Worm (Caenorhabditis elegans) whole organism, L4 larva: Measurements from ENCODE around the gene F52G3.8.

Experiments
- Y105C5A.15 ChIP-seq: fragments of 200-800 bp; sonication (Bioruptor generic); IDR thresholded peaks from 2 replicates; pipeline ENCODE4 v1.3.6; 2022; ENCODE audit warnings: missing genetic modification characterization, missing compliant biosample characterization
- Y75B8A.6 ChIP-seq: fragments of 200-800 bp; sonication (Bioruptor generic); IDR thresholded peaks from 2 replicates; pipeline ENCODE4 v1.3.6; 2022; ENCODE audit warnings: missing genetic modification reagents, missing genetic modification characterization, missing compliant biosample characterization
- ama-1 ChIP-seq: fragments of 150-350 bp; optimal IDR thresholded peaks from 2 replicates; lab custom pipeline; 2014; ENCODE audit warnings: inconsistent platforms, mixed read lengths
- arid-1 ChIP-seq: fragments of 200-800 bp; sonication (Bioruptor generic); conservative IDR thresholded peaks from 2 replicates; pipeline ENCODE4 v1.3.6; 2022; ENCODE audit warnings: missing genetic modification reagents, missing genetic modification characterization, missing compliant biosample characterization
- ceh-28 ChIP-seq: fragments of 150-350 bp; optimal IDR thresholded peaks from 2 replicates; lab custom pipeline; 2014; ENCODE audit warnings: missing biosample characterization, missing genetic modification reagents, missing genetic modification characterization
- ceh-32 ChIP-seq: sonication (generic microtip); optimal IDR thresholded peaks from 2 replicates; lab custom pipeline; 2016; ENCODE audit warnings: mild to moderate bottlenecking, missing genetic modification characterization, missing compliant biosample characterization; ENCODE audit not compliant: poor library complexity
- ceh-44 ChIP-seq: fragments of 200-800 bp; sonication (Bioruptor generic); IDR thresholded peaks from 2 replicates; pipeline ENCODE4 v1.3.6; 2022; ENCODE audit warnings: missing genetic modification reagents, missing genetic modification characterization, missing compliant biosample characterization
- ceh-62 ChIP-seq: sonication (generic microtip); optimal IDR thresholded peaks from 2 replicates; lab custom pipeline; 2017; ENCODE audit warnings: missing biosample characterization, missing genetic modification characterization
- ces-1 ChIP-seq: fragments of 150-350 bp; sonication (generic microtip); optimal IDR thresholded peaks from 4 replicates; lab custom pipeline; 2014; ENCODE audit warnings: missing biosample characterization, missing genetic modification reagents, missing genetic modification characterization
- daf-16 ChIP-seq, 3 experiments: sonication (generic microtip); optimal IDR thresholded peaks; 2 replicates each; lab custom pipeline; 2016 to 2017; ENCODE audit warnings: missing genetic modification characterization in 3 of 3, missing genetic modification reagents in 3 of 3, mild to moderate bottlenecking in 2 of 3, missing compliant biosample characterization in 2 of 3, missing biosample characterization in 1 of 3, moderate library complexity in 1 of 3
- daf-8 ChIP-seq: fragments of 200-800 bp; sonication (Bioruptor generic); IDR thresholded peaks from 2 replicates; pipeline ENCODE4 v1.3.6; 2022; ENCODE audit warnings: missing genetic modification characterization, missing compliant biosample characterization
- dmd-8 ChIP-seq: fragments of 200-800 bp; sonication (Bioruptor generic); IDR thresholded peaks from 2 replicates; pipeline ENCODE4 v1.3.6; 2022; ENCODE audit warnings: missing genetic modification characterization, missing compliant biosample characterization
- dmd-9 ChIP-seq: fragments of 200-800 bp; sonication (Bioruptor generic); IDR thresholded peaks from 2 replicates; pipeline ENCODE4 v1.3.6; 2022; ENCODE audit warnings: missing genetic modification reagents, missing genetic modification characterization, missing compliant biosample characterization
- egl-43 ChIP-seq: fragments of 200-800 bp; sonication (Bioruptor generic); IDR thresholded peaks from 2 replicates; pipeline ENCODE4 v1.3.6; 2022; ENCODE audit warnings: missing genetic modification reagents, missing genetic modification characterization, missing compliant biosample characterization
- gei-8 ChIP-seq: fragments of 200-800 bp; sonication (Bioruptor generic); optimal IDR thresholded peaks from 2 replicates; lab custom pipeline; 2018; ENCODE audit warnings: mild to moderate bottlenecking, missing genetic modification characterization, missing compliant biosample characterization
- hlh-30 ChIP-seq: sonication (generic microtip); optimal IDR thresholded peaks from 2 replicates; lab custom pipeline; 2017; ENCODE audit warnings: antibody characterized with exemption, mild to moderate bottlenecking, missing genetic modification characterization, missing compliant biosample characterization; ENCODE audit not compliant: insufficient read depth
- lin-1 ChIP-seq: fragments of 200-800 bp; sonication (Bioruptor generic); IDR thresholded peaks from 2 replicates; pipeline ENCODE4 v1.3.6; 2022; ENCODE audit warnings: missing genetic modification reagents, missing genetic modification characterization, missing compliant biosample characterization
- lin-13 ChIP-seq: fragments of 150-350 bp; optimal IDR thresholded peaks from 2 replicates; lab custom pipeline; 2014; ENCODE audit warnings: missing biosample characterization, missing genetic modification reagents, missing genetic modification characterization
- madf-5 ChIP-seq, 2 experiments: fragments of 200-800 bp; sonication (Bioruptor generic); IDR thresholded peaks; 2 replicates each; pipeline ENCODE4 v1.3.6; 2022; ENCODE audit warnings: missing compliant biosample characterization in 2 of 2, missing genetic modification characterization in 2 of 2
- mdt-29 ChIP-seq: fragments of 200-800 bp; sonication (Bioruptor generic); IDR thresholded peaks from 2 replicates; pipeline ENCODE4 v1.3.6; 2022; ENCODE audit warnings: missing genetic modification reagents, missing genetic modification characterization, missing compliant biosample characterization
- nhr-10 ChIP-seq: fragments of 150-350 bp; optimal IDR thresholded peaks from 2 replicates; lab custom pipeline; 2014; ENCODE audit warnings: missing biosample characterization, missing genetic modification characterization
- nhr-102 ChIP-seq: sonication (generic microtip); optimal IDR thresholded peaks from 2 replicates; lab custom pipeline; 2016; ENCODE audit warnings: mild to moderate bottlenecking, missing genetic modification characterization, moderate library complexity, missing compliant biosample characterization
- nhr-28 ChIP-seq: fragments of 150-350 bp; optimal IDR thresholded peaks from 2 replicates; lab custom pipeline; 2014; ENCODE audit warnings: missing biosample characterization, missing genetic modification characterization
- nhr-6 ChIP-seq: fragments of 150-350 bp; optimal IDR thresholded peaks from 2 replicates; lab custom pipeline; 2014; ENCODE audit warnings: missing biosample characterization, missing genetic modification characterization
- pha-4 ChIP-seq, 2 experiments: fragments of 150-350 bp in 1 of 2; fragments of 200-800 bp in 1 of 2; sonication (Bioruptor generic) in 1 of 2; IDR thresholded peaks in 1 of 2; optimal IDR thresholded peaks in 1 of 2; 2 replicates each; pipeline versions ENCODE4 v1.3.6 to Lab custom; 2014 to 2022; ENCODE audit warnings: missing genetic modification characterization in 2 of 2, missing genetic modification reagents in 2 of 2, missing biosample characterization in 1 of 2, missing compliant biosample characterization in 1 of 2
- pqm-1 ChIP-seq: sonication (generic microtip); optimal IDR thresholded peaks from 2 replicates; lab custom pipeline; 2017; ENCODE audit warnings: missing biosample characterization, missing genetic modification characterization
- saeg-2 ChIP-seq: fragments of 200-800 bp; sonication (Bioruptor generic); IDR thresholded peaks from 2 replicates; pipeline ENCODE4 v1.3.6; 2022; ENCODE audit warnings: missing genetic modification reagents, missing genetic modification characterization, missing compliant biosample characterization
- sdz-12 ChIP-seq: fragments of 200-800 bp; sonication (Bioruptor generic); optimal IDR thresholded peaks from 2 replicates; lab custom pipeline; 2018; ENCODE audit warnings: mild to moderate bottlenecking, missing genetic modification characterization, missing compliant biosample characterization
- skn-1 ChIP-seq: fragments of 150-350 bp; optimal IDR thresholded peaks from 2 replicates; lab custom pipeline; 2014; ENCODE audit warnings: missing biosample characterization, missing genetic modification characterization
- snpc-1.2 ChIP-seq: fragments of 200-800 bp; sonication (Bioruptor generic); IDR thresholded peaks from 2 replicates; pipeline ENCODE4 v1.3.6; 2022; ENCODE audit warnings: missing genetic modification reagents, missing genetic modification characterization, missing compliant biosample characterization
- snpc-4 ChIP-seq: fragments of 150-350 bp; optimal IDR thresholded peaks from 2 replicates; lab custom pipeline; 2014; ENCODE audit warnings: missing biosample characterization, missing genetic modification characterization
- spr-3 ChIP-seq: fragments of 200-800 bp; sonication (Bioruptor generic); optimal IDR thresholded peaks from 2 replicates; lab custom pipeline; 2018; ENCODE audit warnings: mild to moderate bottlenecking, missing genetic modification characterization, missing compliant biosample characterization
- unc-62 ChIP-seq, 3 experiments: fragments of 150-350 bp in 1 of 3; sonication (generic microtip); optimal IDR thresholded peaks in 2 of 3; peaks in 1 of 3; 1 replicate in 1 of 3; 2 replicates in 2 of 3; lab custom pipeline; 2014 to 2017; ENCODE audit warnings: missing biosample characterization in 3 of 3, missing genetic modification characterization in 3 of 3, missing genetic modification reagents in 3 of 3, missing genotype in 1 of 3
- vab-7 ChIP-seq: fragments of 200-800 bp; sonication (Bioruptor generic); IDR thresholded peaks from 2 replicates; pipeline ENCODE4 v1.3.6; 2022; ENCODE audit warnings: missing genetic modification reagents, missing genetic modification characterization, missing compliant biosample characterization
- zip-11 ChIP-seq: fragments of 200-800 bp; sonication (Bioruptor generic); IDR thresholded peaks from 2 replicates; pipeline ENCODE4 v1.3.6; 2022; ENCODE audit warnings: missing genetic modification characterization, missing compliant biosample characterization
- ztf-11 ChIP-seq: fragments of 150-350 bp; optimal IDR thresholded peaks from 2 replicates; lab custom pipeline; 2014; ENCODE audit warnings: missing biosample characterization, missing genetic modification characterization

The F52G3.8 gene

ce11 chrX:16928087-16928486 is 24.7 kb downstream of the F52G3.8 start (continued):
- TF ChIP-seq nhr-6 (peak; percentile 1), Y105C5A.15 (GFP tag; lab: Robert Waterston, UW) (no peak; the same call in 1 of the 2 replicates), madf-5 (GFP tag; IDR thresholded peaks at IDR 0.05; lab: Robert Waterston, UW) (peak in 1 of 2 experiments; percentile 55; a peak in 1 of 4 replicates), lin-1 (GFP tag; lab: Robert Waterston, UW) (peak; percentile 43; the same call in 1 of the 2 replicates), ceh-44 (GFP tag; lab: Robert Waterston, UW) (0 out of 2 replicates have a peak, but pooled peaks have one; percentile 68), lin-13 (GFP tag; lab: Kevin White, UChicago) (peak; percentile 36), spr-3 (GFP tag; lab: Kevin White, UChicago) (peak; percentile 1), zip-11 (GFP tag; lab: Robert Waterston, UW) (0 out of 2 replicates have a peak, but pooled peaks have one; percentile 24), vab-7 (GFP tag; lab: Robert Waterston, UW) (peak; percentile 79), saeg-2 (GFP tag; lab: Robert Waterston, UW) (no peak), egl-43 (GFP tag; lab: Robert Waterston, UW) (peak; percentile 91), Y75B8A.6 (0 out of 2 replicates have a peak, but pooled peaks have one; percentile 17), ztf-11 (no peak), gei-8 (GFP tag; lab: Kevin White, UChicago) (peak; percentile 28), dmd-8 (peak; percentile 77; the same call in 1 of the 2 replicates), ceh-62 (no peak), nhr-10 (tag; lab: Kevin White, UChicago) (no peak), snpc-1.2 (GFP tag; lab: Robert Waterston, UW) (peak; percentile 75), arid-1 (GFP tag; lab: Robert Waterston, UW) (no peak; the same call in 1 of the 2 replicates), dmd-9 (GFP tag; lab: Robert Waterston, UW) (peak; percentile 30; the same call in 1 of the 2 replicates), ceh-32 (no peak), pha-4 (GFP tag; IDR thresholded peaks at IDR 0.05; lab: Robert Waterston, UW) (peak; percentile 53; the same call in 1 of the 2 replicates), pha-4 (tag; optimal IDR thresholded peaks at IDR 0.05; lab: Kevin White, UChicago) (no peak), daf-16 (GFP tag; optimal IDR thresholded peaks at IDR 0.05; lab: Kevin White, UChicago) (peak in 1 of 2 experiments; percentile 33), daf-16 (tag; optimal IDR thresholded peaks at IDR 0.05; lab: Kevin White, UChicago) (peak; percentile 54), nhr-102 (tag; lab: Kevin White, UChicago) (no peak), hlh-30 (tag; lab: Kevin White, UChicago) (peak; percentile 75)

ce11 chrX:16925343-16925742 is 27.4 kb downstream of the F52G3.8 start:
- TF ChIP-seq sdz-12 = no peak
- TF ChIP-seq snpc-4 = peak; percentile 20
- TF ChIP-seq, all 104 proteins: peak for 1

ce11 chrX:16923636-16924035 is 29.1 kb downstream of the F52G3.8 start, which contains the start of gene C30E1.4:
Gene C30E1.4 (plus strand): TSS chrX:16923936.
- no peak for TF ChIP-seq nhr-28 (tag; lab: Kevin White, UChicago)
- no peak for TF ChIP-seq ama-1
- no peak for TF ChIP-seq ceh-28 (tag; lab: Kevin White, UChicago)
- no peak for TF ChIP-seq mdt-29 (GFP tag; lab: Robert Waterston, UW)
- no peak for TF ChIP-seq snpc-1.2 (GFP tag; lab: Robert Waterston, UW)
- TF ChIP-seq sdz-12 = no peak
- TF ChIP-seq skn-1 (tag; lab: Kevin White, UChicago) = no peak
- TF ChIP-seq daf-8 (GFP tag; lab: Robert Waterston, UW) = no peak
- no peak for TF ChIP-seq spr-3 (GFP tag; lab: Kevin White, UChicago)
- TF ChIP-seq pqm-1 (tag; lab: Kevin White, UChicago) = no peak
- TF ChIP-seq nhr-102 (tag; lab: Kevin White, UChicago) = no peak

DNA sequence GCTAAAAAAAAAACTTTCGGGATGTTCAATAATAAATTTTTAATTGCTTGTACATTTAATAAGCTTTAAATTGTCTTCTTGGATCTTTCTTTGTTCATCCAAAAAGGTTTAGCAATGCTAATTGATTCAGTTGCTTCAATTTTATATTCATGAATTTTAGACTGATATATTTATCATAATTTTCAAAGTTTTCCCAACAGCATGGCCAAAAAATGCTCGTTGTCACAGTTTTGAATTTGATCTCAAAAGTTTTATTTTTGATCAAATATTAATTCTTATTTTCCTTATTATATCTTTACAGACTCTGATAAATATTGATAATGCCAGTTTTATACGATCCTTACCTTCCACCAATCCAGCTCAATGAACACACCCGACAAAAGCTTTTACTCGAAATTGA is 31.2 kb downstream of the F52G3.8 start, which contains the start of gene fbxb-114:
TSS of gene fbxb-114 (plus strand) at position 301 of the 400 bp plus-strand sequence.
- TF ChIP-seq ces-1 (no peak), unc-62 (GFP tag; optimal IDR thresholded peaks at IDR 0.05 in 1 of 2; lab: Kevin White, UChicago) (peak in 1 of 2 experiments; percentile 39), unc-62 (tag; optimal IDR thresholded peaks at IDR 0.05; lab: Kevin White, UChicago) (no peak)
